Worm (Caenorhabditis elegans) whole organism, L3 larva: Measurements from ENCODE around the gene col-105.

Experiments
- nhr-67 ChIP-seq: fragments of 150-350 bp; optimal IDR thresholded peaks from 2 replicates; lab custom pipeline; 2014; ENCODE audit warnings: missing biosample characterization, missing genetic modification characterization
- unc-62 ChIP-seq: fragments of 150-350 bp; sonication (generic microtip); optimal IDR thresholded peaks from 4 replicates; lab custom pipeline; 2014; ENCODE audit warnings: missing biosample characterization, missing genetic modification reagents, missing genetic modification characterization
- ztf-11 ChIP-seq: fragments of 150-350 bp; optimal IDR thresholded peaks from 2 replicates; lab custom pipeline; 2014; ENCODE audit warnings: missing biosample characterization, missing genetic modification characterization

ce11 chrIV:1400016-1400415 is 41.0 kb upstream of the col-105 start:
- TF ChIP-seq ztf-11 (tag; lab: Kevin White, UChicago) (no peak), nhr-67 (tag; lab: Kevin White, UChicago) (no peak), unc-62 (GFP tag; lab: Kevin White, UChicago) (no peak)
